Fruit fly (Drosophila melanogaster): ENCODE measurements around the gene CG10254.

The CG10254 gene

dm6 chr3R:23729632-23730471, 35.1 kb upstream of the CG10254 start (continued):
- TF ChIP-seq CG16779 (tag; optimal IDR thresholded peaks at IDR 0.05) (peak; percentile 41), CG4318 (GFP tag; optimal IDR thresholded peaks at IDR 0.05) (no peak), Eip75B (GFP tag; optimal IDR thresholded peaks at IDR 0.05) (peak; percentile 59), Hr38 (GFP tag; optimal IDR thresholded peaks at IDR 0.05) (no peak), svp (GFP tag) (peak; percentile 88), CG31627 (GFP tag; optimal IDR thresholded peaks at IDR 0.05) (no peak), CG6276 (GFP tag; optimal IDR thresholded peaks at IDR 0.05) (peak; percentile 32), Smox (GFP tag; optimal IDR thresholded peaks at IDR 0.05) (no peak), Eip78C (GFP tag) (peak; percentile 84), CG6163 (GFP tag; IDR thresholded peaks at IDR 0.05) (peak; percentile 40; the same call in 1 of the 3 replicates), cyc (GFP tag; optimal IDR thresholded peaks at IDR 0.05) (no peak), topi (GFP tag; optimal IDR thresholded peaks at IDR 0.05) (no peak), lz (GFP tag; optimal IDR thresholded peaks at IDR 0.05) (no peak), Sox102F (GFP tag; optimal IDR thresholded peaks at IDR 0.05) (peak; percentile 36), OdsH (GFP tag; optimal IDR thresholded peaks at IDR 0.05) (no peak), pdm3 (GFP tag; optimal IDR thresholded peaks at IDR 0.05) (no peak), CG6854 (GFP tag; optimal IDR thresholded peaks at IDR 0.05) (peak; percentile 70)

dm6 chr3R:23729066-23729465, 34.3 kb upstream of the CG10254 start:
- TF ChIP-seq Gug (GFP tag; IDR thresholded peaks at IDR 0.05) (no peak), eg (GFP tag; IDR thresholded peaks at IDR 0.05) (0 out of 3 replicates have a peak, but pooled peaks have one; percentile 9), spab (GFP tag; optimal IDR thresholded peaks at IDR 0.05) (no peak), CG11294 (GFP tag; IDR thresholded peaks at IDR 0.05) (no peak), CG6854 (GFP tag; optimal IDR thresholded peaks at IDR 0.05) (no peak), fkh (GFP tag; optimal IDR thresholded peaks at IDR 0.05) (peak; percentile 93)

dm6 chr3R:23728086-23728485, 33.3 kb upstream of the CG10254 start:
- TF ChIP-seq CG1621 (tag; optimal IDR thresholded peaks at IDR 0.05) (peak; percentile 8), CG15336 (GFP tag; IDR thresholded peaks at IDR 0.05) (peak; percentile 36; the same call in 1 of the 2 replicates), net (GFP tag; optimal IDR thresholded peaks at IDR 0.05) (peak; percentile 33), Ets96B (tag; optimal IDR thresholded peaks at IDR 0.05) (peak; percentile 16), CG11294 (GFP tag; IDR thresholded peaks at IDR 0.05) (no peak), svp (GFP tag) (peak; percentile 74), CG32006 (GFP tag; optimal IDR thresholded peaks at IDR 0.05) (peak; percentile 21), CG6163 (GFP tag; IDR thresholded peaks at IDR 0.05) (peak; percentile 81), CG3919 (GFP tag; optimal IDR thresholded peaks at IDR 0.05) (no peak), fkh (GFP tag; optimal IDR thresholded peaks at IDR 0.05) (peak; percentile 12), Lpt (GFP tag; optimal IDR thresholded peaks at IDR 0.05) (peak; percentile 10), ss (GFP tag; optimal IDR thresholded peaks at IDR 0.05) (peak; percentile 60 to 77), eg (GFP tag; IDR thresholded peaks at IDR 0.05) (peak; percentile 78), CG6808 (GFP tag; optimal IDR thresholded peaks at IDR 0.05) (peak; percentile 65), Hr38 (GFP tag; optimal IDR thresholded peaks at IDR 0.05) (no peak), achi (GFP tag; optimal IDR thresholded peaks at IDR 0.05) (peak; percentile 10), Blimp-1 (GFP tag; optimal IDR thresholded peaks at IDR 0.05) (no peak), CG16779 (tag; optimal IDR thresholded peaks at IDR 0.05) (peak; percentile 66), CG6854 (GFP tag; optimal IDR thresholded peaks at IDR 0.05) (no peak), cyc (GFP tag; optimal IDR thresholded peaks at IDR 0.05) (no peak), CG10669 (GFP tag; optimal IDR thresholded peaks at IDR 0.05) (peak; percentile 44), Eip75B (GFP tag; optimal IDR thresholded peaks at IDR 0.05) (peak; percentile 16), dsx (GFP tag; optimal IDR thresholded peaks at IDR 0.05; ENCODE audit: poor library complexity, severe bottlenecking) (peak; percentile 46), CG9139 (GFP tag; optimal IDR thresholded peaks at IDR 0.05) (peak; percentile 61), CG6276 (GFP tag; optimal IDR thresholded peaks at IDR 0.05) (peak; percentile 49), Eip93F (GFP tag; optimal IDR thresholded peaks at IDR 0.05) (peak; percentile 1), CG8119 (GFP tag; IDR thresholded peaks at IDR 0.05) (peak; percentile 74; the same call in 2 of the 3 replicates), CG3032 (tag; optimal IDR thresholded peaks at IDR 0.05) (peak; percentile 27), lz (GFP tag; optimal IDR thresholded peaks at IDR 0.05) (no peak), Sox102F (GFP tag; optimal IDR thresholded peaks at IDR 0.05) (no peak), spab (GFP tag; optimal IDR thresholded peaks at IDR 0.05) (peak; percentile 6), fd59A (GFP tag; optimal IDR thresholded peaks at IDR 0.05) (no peak), CG8319 (GFP tag; optimal IDR thresholded peaks at IDR 0.05) (no peak), Eip78C (GFP tag) (peak; percentile 71)

Data from whole organism, prepupa.